Worm (Caenorhabditis elegans) whole organism, young adult: ENCODE measurements around the gene hrg-3.

Experiments
- B0019.2 ChIP-seq: fragments of 200-800 bp; sonication (Bioruptor generic); conservative IDR thresholded peaks from 2 replicates; pipeline ENCODE4 v1.3.6; 2022; ENCODE audit warnings: missing genetic modification reagents, missing genetic modification characterization, missing compliant biosample characterization
- B0261.1 ChIP-seq: sonication (generic microtip); optimal IDR thresholded peaks from 2 replicates; lab custom pipeline; 2016; ENCODE audit warnings: mild to moderate bottlenecking, missing genetic modification characterization, moderate library complexity, missing compliant biosample characterization
- C06A6.2 ChIP-seq: fragments of 200-800 bp; sonication (Bioruptor generic); conservative IDR thresholded peaks from 2 replicates; pipeline ENCODE4 v1.3.6; 2022; ENCODE audit warnings: missing genetic modification characterization, missing compliant biosample characterization
- C17E4.6 ChIP-seq: fragments of 200-800 bp; sonication (Bioruptor generic); IDR thresholded peaks from 2 replicates; pipeline ENCODE4 v1.3.6; 2022; ENCODE audit warnings: missing genetic modification reagents, missing genetic modification characterization, missing compliant biosample characterization
- D2030.7 ChIP-seq: fragments of 200-800 bp; sonication (Bioruptor generic); IDR thresholded peaks from 2 replicates; pipeline ENCODE4 v1.3.6; 2022; ENCODE audit warnings: missing genetic modification reagents, missing genetic modification characterization, missing compliant biosample characterization
- F10E7.11 ChIP-seq: sonication (generic microtip); optimal IDR thresholded peaks from 2 replicates; lab custom pipeline; 2017; ENCODE audit warnings: mild to moderate bottlenecking, missing genetic modification characterization, moderate library complexity, missing compliant biosample characterization
- F23B12.7 ChIP-seq: sonication (generic microtip); optimal IDR thresholded peaks from 2 replicates; lab custom pipeline; 2017; ENCODE audit warnings: missing genetic modification characterization, mild to moderate bottlenecking, missing compliant biosample characterization, antibody characterized with exemption, moderate library complexity; ENCODE audit not compliant: insufficient read depth
- F37B4.10 ChIP-seq: fragments of 200-800 bp; sonication (Bioruptor generic); IDR thresholded peaks from 2 replicates; pipeline ENCODE4 v1.3.6; 2022; ENCODE audit warnings: missing genetic modification characterization, missing compliant biosample characterization
- F49E8.2 ChIP-seq: sonication (generic microtip); optimal IDR thresholded peaks from 3 replicates; lab custom pipeline; 2017; ENCODE audit warnings: missing genetic modification characterization, mild to moderate bottlenecking, missing compliant biosample characterization, antibody characterized with exemption, moderate library complexity; ENCODE audit not compliant: insufficient read depth
- F52B5.7 ChIP-seq: sonication (generic microtip); optimal IDR thresholded peaks from 2 replicates; lab custom pipeline; 2016; ENCODE audit warnings: mild to moderate bottlenecking, missing genetic modification characterization, missing compliant biosample characterization
- F57C9.4 ChIP-seq: sonication (generic microtip); optimal IDR thresholded peaks from 2 replicates; lab custom pipeline; 2017; ENCODE audit warnings: mild to moderate bottlenecking, missing genetic modification characterization, missing compliant biosample characterization
- K11D2.4 ChIP-seq: fragments of 200-800 bp; sonication (Bioruptor generic); IDR thresholded peaks from 2 replicates; pipeline ENCODE4 v1.3.6; 2022; ENCODE audit warnings: missing genetic modification reagents, missing genetic modification characterization, missing compliant biosample characterization
- K12H6.12 ChIP-seq: fragments of 200-800 bp; sonication (Bioruptor generic); optimal IDR thresholded peaks from 2 replicates; lab custom pipeline; 2018; ENCODE audit warnings: mild to moderate bottlenecking, missing genetic modification characterization, missing compliant biosample characterization
- T26A5.8 ChIP-seq: sonication (generic microtip); optimal IDR thresholded peaks from 2 replicates; lab custom pipeline; 2016; ENCODE audit warnings: missing genetic modification characterization, missing compliant biosample characterization
- Y53G8AR.9 ChIP-seq: fragments of 200-800 bp; sonication (Bioruptor generic); conservative IDR thresholded peaks from 2 replicates; pipeline ENCODE4 v1.3.6; 2022; ENCODE audit warnings: missing genetic modification reagents, missing genetic modification characterization, missing compliant biosample characterization
- Y95B8A.8 ChIP-seq: fragments of 200-800 bp; sonication (Bioruptor generic); IDR thresholded peaks from 2 replicates; pipeline ENCODE4 v1.3.6; 2022; ENCODE audit warnings: missing genetic modification reagents, missing genetic modification characterization, missing compliant biosample characterization
- ama-1 ChIP-seq, 3 experiments: fragments of 150-350 bp in 1 of 3; sonication (generic microtip) in 2 of 3; optimal IDR thresholded peaks; 2 replicates each; lab custom pipeline; 2014 to 2018; ENCODE audit warnings: missing biosample characterization in 2 of 3, missing genetic modification characterization in 2 of 3, missing genetic modification reagents in 2 of 3
- aptf-2 ChIP-seq: fragments of 200-800 bp; sonication (Bioruptor generic); conservative IDR thresholded peaks from 2 replicates; pipeline ENCODE4 v1.3.6; 2022; ENCODE audit warnings: missing genetic modification reagents, missing genetic modification characterization, missing compliant biosample characterization
- atf-7 ChIP-seq: sonication (generic microtip); optimal IDR thresholded peaks from 2 replicates; lab custom pipeline; 2017; ENCODE audit warnings: mild to moderate bottlenecking, missing genetic modification characterization, missing compliant biosample characterization
- attf-3 ChIP-seq: fragments of 200-800 bp; sonication (Bioruptor generic); conservative IDR thresholded peaks from 2 replicates; pipeline ENCODE4 v1.3.6; 2022; ENCODE audit warnings: missing genetic modification reagents, missing genetic modification characterization, missing compliant biosample characterization
- ceh-100 ChIP-seq: fragments of 200-800 bp; sonication (Bioruptor generic); IDR thresholded peaks from 2 replicates; pipeline ENCODE4 v1.3.6; 2022; ENCODE audit warnings: missing genetic modification reagents, missing genetic modification characterization, missing compliant biosample characterization
- ceh-27 ChIP-seq: fragments of 200-800 bp; sonication (Bioruptor generic); optimal IDR thresholded peaks from 2 replicates; lab custom pipeline; 2018; ENCODE audit warnings: mild to moderate bottlenecking, missing genetic modification characterization, moderate library complexity, missing compliant biosample characterization
- ceh-58 ChIP-seq: fragments of 200-800 bp; sonication (Bioruptor generic); IDR thresholded peaks from 2 replicates; pipeline ENCODE4 v1.3.6; 2022; ENCODE audit warnings: missing genetic modification characterization, missing compliant biosample characterization
- ceh-91 ChIP-seq: fragments of 200-800 bp; sonication (Bioruptor generic); IDR thresholded peaks from 2 replicates; pipeline ENCODE4 v1.3.6; 2022; ENCODE audit warnings: missing genetic modification reagents, missing genetic modification characterization, missing compliant biosample characterization
- dpff-1 ChIP-seq: sonication (generic microtip); optimal IDR thresholded peaks from 2 replicates; lab custom pipeline; 2017; ENCODE audit warnings: mild to moderate bottlenecking, missing genetic modification characterization, missing compliant biosample characterization
- efl-1 ChIP-seq: fragments of 150-350 bp; optimal IDR thresholded peaks from 2 replicates; lab custom pipeline; 2014; ENCODE audit warnings: missing biosample characterization, missing genetic modification reagents, missing genetic modification characterization
- egl-44 ChIP-seq: fragments of 200-800 bp; sonication (Bioruptor generic); IDR thresholded peaks from 2 replicates; pipeline ENCODE4 v1.3.6; 2022; ENCODE audit warnings: missing genetic modification reagents, missing genetic modification characterization, missing compliant biosample characterization
- ekl-4 ChIP-seq: fragments of 200-800 bp; sonication (Bioruptor generic); IDR thresholded peaks from 2 replicates; pipeline ENCODE4 v1.3.6; 2022; ENCODE audit warnings: missing genetic modification reagents, missing genetic modification characterization, missing compliant biosample characterization
- ets-4 ChIP-seq: fragments of 200-800 bp; sonication (Bioruptor generic); optimal IDR thresholded peaks from 2 replicates; lab custom pipeline; 2018; ENCODE audit warnings: mild to moderate bottlenecking, missing genetic modification characterization, missing compliant biosample characterization
- hlh-12 ChIP-seq: sonication (generic microtip); optimal IDR thresholded peaks from 2 replicates; lab custom pipeline; 2016; ENCODE audit warnings: missing genetic modification characterization, missing compliant biosample characterization
- lin-40 ChIP-seq: sonication (generic microtip); optimal IDR thresholded peaks from 2 replicates; lab custom pipeline; 2016; ENCODE audit warnings: missing genetic modification characterization, mild to moderate bottlenecking, missing compliant biosample characterization, missing genotype, missing genetic modification reagents
- lsy-27 ChIP-seq: sonication (generic microtip); optimal IDR thresholded peaks from 2 replicates; lab custom pipeline; 2017; ENCODE audit warnings: missing genetic modification characterization, mild to moderate bottlenecking, missing compliant biosample characterization, antibody characterized with exemption, missing genotype, borderline replicate concordance; ENCODE audit not compliant: insufficient read depth
- mcd-1 ChIP-seq: fragments of 200-800 bp; sonication (Bioruptor generic); IDR thresholded peaks from 2 replicates; pipeline ENCODE4 v1.3.6; 2022; ENCODE audit warnings: missing genetic modification reagents, missing genetic modification characterization, missing compliant biosample characterization
- mes-4 ChIP-seq: sonication (generic microtip); optimal IDR thresholded peaks from 2 replicates; lab custom pipeline; 2016; ENCODE audit warnings: missing genotype, missing genetic modification characterization, missing compliant biosample characterization
- nhr-90 ChIP-seq: sonication (generic microtip); optimal IDR thresholded peaks from 2 replicates; lab custom pipeline; 2016; ENCODE audit warnings: missing genotype, mild to moderate bottlenecking, missing genetic modification characterization, missing compliant biosample characterization
- pha-4 ChIP-seq: fragments of 150-350 bp; sonication (generic microtip); optimal IDR thresholded peaks from 2 replicates; lab custom pipeline; 2014; ENCODE audit warnings: missing biosample characterization, missing genetic modification reagents, missing genetic modification characterization
- rec-8 ChIP-seq, 2 experiments: sonication (generic microtip); optimal IDR thresholded peaks; 2 replicates each; lab custom pipeline; 2016; ENCODE audit warnings: mild to moderate bottlenecking in 2 of 2, missing genetic modification characterization in 2 of 2, missing genetic modification reagents in 2 of 2, missing genotype in 2 of 2, missing biosample characterization in 1 of 2, missing compliant biosample characterization in 1 of 2, moderate library complexity in 1 of 2
- rpc-1 ChIP-seq, 2 experiments: fragments of 150-350 bp in 1 of 2; sonication (generic microtip) in 1 of 2; optimal IDR thresholded peaks; 2 replicates each; lab custom pipeline; 2014 to 2018; ENCODE audit warnings: missing biosample characterization in 1 of 2, missing genetic modification characterization in 1 of 2, missing genetic modification reagents in 1 of 2, missing genotype in 1 of 2
- sdz-38 ChIP-seq: sonication (generic microtip); optimal IDR thresholded peaks from 2 replicates; lab custom pipeline; 2016; ENCODE audit warnings: missing genotype, missing genetic modification characterization, missing compliant biosample characterization
- snpc-1.3 ChIP-seq: sonication (generic microtip); optimal IDR thresholded peaks from 2 replicates; lab custom pipeline; 2017; ENCODE audit warnings: missing genetic modification characterization, mild to moderate bottlenecking, missing compliant biosample characterization, antibody characterized with exemption, moderate library complexity, missing genotype, missing genetic modification reagents; ENCODE audit not compliant: insufficient read depth
- snpc-4 ChIP-seq, 5 experiments: fragments of 150-350 bp in 1 of 5; sonication (generic microtip) in 4 of 5; optimal IDR thresholded peaks; 2 replicates each; lab custom pipeline; 2014 to 2018; ENCODE audit warnings: missing genetic modification characterization in 5 of 5, missing biosample characterization in 3 of 5, antibody characterized with exemption in 2 of 5, mild to moderate bottlenecking in 2 of 5, missing compliant biosample characterization in 2 of 5, missing genotype in 2 of 5, moderate library complexity in 2 of 5, missing genetic modification reagents in 1 of 5
- tbp1 ChIP-seq: fragments of 200-800 bp; sonication (Bioruptor generic); optimal IDR thresholded peaks from 2 replicates; lab custom pipeline; 2018; ENCODE audit warnings: mild to moderate bottlenecking, missing genetic modification characterization, missing compliant biosample characterization
- tbx-9 ChIP-seq: sonication (generic microtip); optimal IDR thresholded peaks from 2 replicates; lab custom pipeline; 2016; ENCODE audit warnings: borderline replicate concordance, missing genetic modification characterization, inconsistent platforms, missing compliant biosample characterization
- tlf-1 ChIP-seq: fragments of 200-800 bp; sonication (Bioruptor generic); optimal IDR thresholded peaks from 2 replicates; lab custom pipeline; 2018; ENCODE audit warnings: mild to moderate bottlenecking, missing genetic modification characterization, missing compliant biosample characterization
- unc-62 ChIP-seq: fragments of 150-350 bp; optimal IDR thresholded peaks from 2 replicates; lab custom pipeline; 2014; ENCODE audit warnings: missing biosample characterization, missing genetic modification reagents, missing genetic modification characterization
- ztf-18 ChIP-seq: sonication (generic microtip); optimal IDR thresholded peaks from 2 replicates; lab custom pipeline; 2016; ENCODE audit warnings: missing genotype, mild to moderate bottlenecking, missing genetic modification characterization, missing compliant biosample characterization
- ztf-28 ChIP-seq: fragments of 200-800 bp; sonication (Bioruptor generic); IDR thresholded peaks from 2 replicates; pipeline ENCODE4 v1.3.6; 2022; ENCODE audit warnings: missing genetic modification reagents, missing genetic modification characterization, missing compliant biosample characterization

hrg-3 gene

ce11 chrV:9786721-9787131, 30.5 kb downstream of the hrg-3 start, which contains the start of gene F46B6.6 (continued):
- peak; percentile 14 for TF ChIP-seq tbp1 (GFP tag; lab: Kevin White, UChicago)
- no peak for TF ChIP-seq efl-1 (GFP tag; lab: Kevin White, UChicago)
- TF ChIP-seq C06A6.2 (GFP tag; lab: Robert Waterston, UW): 0 out of 2 replicates have a peak, but pooled peaks have one; percentile 10
- TF ChIP-seq atf-7 (tag; lab: Kevin White, UChicago): peak; percentile 46
- no peak for TF ChIP-seq rpc-1 (optimal IDR thresholded peaks at IDR 0.05; lab: Kevin White, UChicago)
- TF ChIP-seq rpc-1 (tag; optimal IDR thresholded peaks at IDR 0.05; lab: Kevin White, UChicago): no peak
- TF ChIP-seq F10E7.11: peak; percentile 13
- no peak for TF ChIP-seq B0261.1 (tag; lab: Kevin White, UChicago)
- TF ChIP-seq ceh-27 (GFP tag; lab: Kevin White, UChicago): no peak
- TF ChIP-seq ama-1 (optimal IDR thresholded peaks at IDR 0.05; lab: Kevin White, UChicago): peak; percentile 72
- TF ChIP-seq ama-1 (GFP tag; optimal IDR thresholded peaks at IDR 0.05; lab: Kevin White, UChicago): peak; percentile 14 to 36
- no peak for TF ChIP-seq lin-40
- no peak for TF ChIP-seq ceh-100 (GFP tag; lab: Robert Waterston, UW)
- TF ChIP-seq egl-44: no peak
- TF ChIP-seq F23B12.7 (tag; lab: Kevin White, UChicago): no peak
- no peak for TF ChIP-seq B0019.2 (GFP tag; lab: Robert Waterston, UW)
- TF ChIP-seq hlh-12 (tag; lab: Kevin White, UChicago): no peak
- peak; percentile 41; the same call in 1 of the 2 replicates for TF ChIP-seq K11D2.4
- TF ChIP-seq aptf-2 (GFP tag; lab: Robert Waterston, UW): no peak
- TF ChIP-seq tlf-1 (GFP tag; lab: Kevin White, UChicago): peak; percentile 12
- no peak for TF ChIP-seq sdz-38 (tag; lab: Kevin White, UChicago)
- no peak for TF ChIP-seq nhr-90 (tag; lab: Kevin White, UChicago)
- no peak for TF ChIP-seq ets-4 (GFP tag; lab: Kevin White, UChicago)
- TF ChIP-seq unc-62 (GFP tag; lab: Kevin White, UChicago): no peak
- no peak for TF ChIP-seq attf-3 (GFP tag; lab: Robert Waterston, UW)
- TF ChIP-seq pha-4 (tag; lab: Kevin White, UChicago): no peak
- no peak for TF ChIP-seq C17E4.6 (GFP tag; lab: Robert Waterston, UW)
- peak; percentile 53 for TF ChIP-seq F52B5.7 (tag; lab: Kevin White, UChicago)
- TF ChIP-seq snpc-4 (GFP tag; optimal IDR thresholded peaks at IDR 0.05; lab: Kevin White, UChicago): peak; percentile 33
- TF ChIP-seq snpc-4 (tag; optimal IDR thresholded peaks at IDR 0.05; lab: Kevin White, UChicago): no peak
- TF ChIP-seq ztf-18 (tag; lab: Kevin White, UChicago): no peak
- no peak for TF ChIP-seq F37B4.10 (GFP tag; lab: Robert Waterston, UW)
- no peak for TF ChIP-seq T26A5.8 (tag; lab: Kevin White, UChicago)
- 0 out of 2 replicates have a peak, but pooled peaks have one; percentile 57 for TF ChIP-seq Y53G8AR.9 (GFP tag; lab: Robert Waterston, UW)
- no peak for TF ChIP-seq snpc-1.3 (tag; lab: Kevin White, UChicago)
- no peak for TF ChIP-seq mes-4 (tag; lab: Kevin White, UChicago)
- no peak for TF ChIP-seq ztf-28
- TF ChIP-seq D2030.7 (GFP tag; lab: Robert Waterston, UW): no peak
- peak; percentile 53 for TF ChIP-seq F49E8.2 (tag; lab: Kevin White, UChicago)
- TF ChIP-seq Y95B8A.8: no peak
- TF ChIP-seq K12H6.12 (tag; lab: Kevin White, UChicago): no peak
- no peak for TF ChIP-seq tbx-9 (tag; lab: Kevin White, UChicago)
- no peak for TF ChIP-seq lsy-27 (tag; lab: Kevin White, UChicago)
- TF ChIP-seq ceh-91 (GFP tag; lab: Robert Waterston, UW): no peak
- TF ChIP-seq ekl-4 (GFP tag; lab: Robert Waterston, UW): peak; percentile 50; the same call in 1 of the 2 replicates
- TF ChIP-seq F57C9.4 (tag; lab: Kevin White, UChicago): no peak
- TF ChIP-seq dpff-1 (tag; lab: Kevin White, UChicago): no peak
- TF ChIP-seq rec-8 (tag; optimal IDR thresholded peaks at IDR 0.05; lab: Kevin White, UChicago): peak in 1 of 2 experiments; percentile 12
- TF ChIP-seq ceh-58 (GFP tag; lab: Robert Waterston, UW): no peak
- no peak for TF ChIP-seq mcd-1 (GFP tag; lab: Robert Waterston, UW)
